Worm (Caenorhabditis elegans): ENCODE data around the gene hal-3.

ce11 chrII:9589667-9590066 lies 27.3 kb downstream of the hal-3 start, which contains the start of gene eral-1:
- TF ChIP-seq nhr-11 (tag; optimal IDR thresholded peaks at IDR 0.05) (no peak), unc-39 (tag; optimal IDR thresholded peaks at IDR 0.05) (no peak), dmd-8 (GFP tag; IDR thresholded peaks at IDR 0.05) (no peak)

Measured in whole organism, L4 larva.